Fruit fly (Drosophila melanogaster) whole organism, embryonic: ENCODE measurements around the gene CG10738.

Experiments used
- Bteb2 ChIP-seq: fragments of 200-800 bp; sonication (Bioruptor generic); optimal IDR thresholded peaks from 2 replicates; lab custom pipeline; 2016; ENCODE audit warnings: missing biosample characterization, missing genetic modification characterization
- CG1024 ChIP-seq: fragments of 200-800 bp; sonication (Bioruptor generic); IDR thresholded peaks from 2 replicates; pipeline ENCODE4 v1.3.6; 2022; ENCODE audit warnings: missing biosample characterization, missing genetic modification characterization
- CG11456 ChIP-seq: fragments of 200-800 bp; sonication (Bioruptor generic); IDR thresholded peaks from 3 replicates; pipeline ENCODE4 v1.3.6; 2022; ENCODE audit warnings: missing biosample characterization, missing genetic modification characterization
- CG11504 ChIP-seq: fragments of 200-800 bp; sonication (Bioruptor generic); optimal IDR thresholded peaks from 3 replicates; lab custom pipeline; 2019; ENCODE audit warnings: missing biosample characterization, mild to moderate bottlenecking, missing genetic modification characterization, moderate library complexity
- CG12391 ChIP-seq: fragments of 200-800 bp; sonication (Bioruptor generic); optimal IDR thresholded peaks from 3 replicates; lab custom pipeline; 2018; ENCODE audit warnings: missing biosample characterization, mild to moderate bottlenecking, missing genetic modification characterization, moderate library complexity
- CG12942 ChIP-seq: fragments of 200-800 bp; sonication (Bioruptor generic); optimal IDR thresholded peaks from 3 replicates; lab custom pipeline; 2016; ENCODE audit warnings: missing biosample characterization, missing genetic modification characterization
- CG14710 ChIP-seq: fragments of 200-800 bp; sonication (Bioruptor generic); optimal IDR thresholded peaks from 3 replicates; lab custom pipeline; 2019; ENCODE audit warnings: missing biosample characterization, mild to moderate bottlenecking, missing genetic modification characterization, moderate library complexity
- CG1647 ChIP-seq: fragments of 200-800 bp; sonication (Bioruptor generic); optimal IDR thresholded peaks from 3 replicates; lab custom pipeline; 2016; ENCODE audit warnings: missing biosample characterization, missing genetic modification characterization
- CG17361 ChIP-seq: fragments of 200-800 bp; sonication (Bioruptor generic); IDR thresholded peaks from 3 replicates; pipeline ENCODE4 v1.3.6; 2022; ENCODE audit warnings: missing biosample characterization, missing genetic modification characterization
- CG17829 ChIP-seq: fragments of 200-800 bp; optimal IDR thresholded peaks from 2 replicates; lab custom pipeline; 2019; ENCODE audit warnings: missing biosample characterization, mild to moderate bottlenecking, missing genetic modification characterization, moderate library complexity
- CG18764 ChIP-seq: fragments of 200-800 bp; sonication (Bioruptor generic); optimal IDR thresholded peaks from 3 replicates; lab custom pipeline; 2016; ENCODE audit warnings: missing biosample characterization, missing genetic modification characterization
- CG3163 ChIP-seq: fragments of 200-800 bp; sonication (Bioruptor generic); optimal IDR thresholded peaks from 3 replicates; lab custom pipeline; 2016; ENCODE audit warnings: missing biosample characterization, missing genetic modification characterization
- CG32532 ChIP-seq: fragments of 200-800 bp; sonication (Bioruptor generic); IDR thresholded peaks from 2 replicates; pipeline ENCODE4 v1.3.6; 2022; ENCODE audit warnings: missing biosample characterization, missing genetic modification characterization
- CG6654 ChIP-seq: fragments of 200-800 bp; sonication (Bioruptor generic); optimal IDR thresholded peaks from 2 replicates; lab custom pipeline; 2017; ENCODE audit warnings: missing biosample characterization, mild to moderate bottlenecking, missing genetic modification characterization
- CG6765 ChIP-seq: fragments of 200-800 bp; sonication (Bioruptor generic); optimal IDR thresholded peaks from 3 replicates; lab custom pipeline; 2017; ENCODE audit warnings: missing biosample characterization, mild to moderate bottlenecking, missing genetic modification characterization
- CG8388 ChIP-seq: fragments of 200-800 bp; sonication (Bioruptor generic); optimal IDR thresholded peaks from 2 replicates; lab custom pipeline; 2019; ENCODE audit warnings: missing biosample characterization, mild to moderate bottlenecking, missing genetic modification characterization, moderate library complexity
- CG8765 ChIP-seq: fragments of 200-800 bp; sonication (Bioruptor generic); IDR thresholded peaks from 2 replicates; pipeline ENCODE4 v1.3.6; 2022; ENCODE audit warnings: missing biosample characterization, missing genetic modification characterization
- CG9817 ChIP-seq: fragments of 200-800 bp; sonication (Bioruptor generic); optimal IDR thresholded peaks from 2 replicates; lab custom pipeline; 2018; ENCODE audit warnings: missing biosample characterization, mild to moderate bottlenecking, missing genetic modification characterization, moderate library complexity
- Camta ChIP-seq: fragments of 200-800 bp; sonication (Bioruptor generic); optimal IDR thresholded peaks from 2 replicates; lab custom pipeline; 2016; ENCODE audit warnings: missing biosample characterization, missing genetic modification characterization
- Chrac-16 ChIP-seq: fragments of 200-800 bp; sonication (Bioruptor generic); optimal IDR thresholded peaks from 3 replicates; lab custom pipeline; 2016; ENCODE audit warnings: missing biosample characterization, missing genetic modification characterization
- HLH3B ChIP-seq: fragments of 200-800 bp; sonication (Bioruptor generic); IDR thresholded peaks from 2 replicates; pipeline ENCODE4 v1.3.6; 2022; ENCODE audit warnings: missing biosample characterization, missing genetic modification characterization
- Hmr ChIP-seq: fragments of 200-800 bp; sonication (Bioruptor generic); optimal IDR thresholded peaks from 3 replicates; lab custom pipeline; 2017; ENCODE audit warnings: mild to moderate bottlenecking, missing biosample characterization, missing genetic modification reagents, missing genetic modification characterization
- Mad ChIP-seq: fragments of 200-800 bp; sonication (Bioruptor generic); optimal IDR thresholded peaks from 2 replicates; lab custom pipeline; 2016; ENCODE audit warnings: missing biosample characterization, missing genetic modification characterization
- Max ChIP-seq: fragments of 200-800 bp; sonication (Bioruptor generic); optimal IDR thresholded peaks from 2 replicates; lab custom pipeline; 2016; ENCODE audit warnings: missing biosample characterization, mild to moderate bottlenecking, missing genetic modification characterization
- Myb ChIP-seq: fragments of 200-800 bp; sonication (Bioruptor generic); optimal IDR thresholded peaks from 2 replicates; lab custom pipeline; 2016; ENCODE audit warnings: missing biosample characterization, missing genetic modification characterization
- Pdp1 ChIP-seq, 2 experiments: fragments of 200-800 bp; sonication (Bioruptor generic); optimal IDR thresholded peaks; 3 replicates each; lab custom pipeline; 2016; ENCODE audit warnings: missing biosample characterization in 2 of 2, missing genetic modification characterization in 2 of 2, mild to moderate bottlenecking in 1 of 2, moderate library complexity in 1 of 2
- Ravus ChIP-seq: fragments of 200-800 bp; sonication (Bioruptor generic); IDR thresholded peaks from 2 replicates; pipeline ENCODE4 v1.3.6; 2022; ENCODE audit warnings: missing biosample characterization, missing genetic modification characterization
- Spps ChIP-seq: fragments of 200-800 bp; sonication (Bioruptor generic); optimal IDR thresholded peaks from 2 replicates; lab custom pipeline; 2018; ENCODE audit warnings: missing biosample characterization, mild to moderate bottlenecking, missing genetic modification characterization
- al ChIP-seq: fragments of 200-800 bp; sonication (Bioruptor generic); IDR thresholded peaks from 2 replicates; pipeline ENCODE4 v1.3.6; 2022; ENCODE audit warnings: missing biosample characterization, missing genetic modification characterization
- aop ChIP-seq: fragments of 200-800 bp; sonication (Bioruptor generic); IDR thresholded peaks from 2 replicates; pipeline ENCODE4 v1.3.6; 2022; ENCODE audit warnings: missing biosample characterization, missing genetic modification characterization
- da ChIP-seq: fragments of 200-800 bp; sonication (Bioruptor generic); optimal IDR thresholded peaks from 2 replicates; lab custom pipeline; 2016; ENCODE audit warnings: missing biosample characterization, missing genetic modification characterization
- dati ChIP-seq: fragments of 200-800 bp; sonication (Bioruptor generic); IDR thresholded peaks from 2 replicates; pipeline ENCODE4 v1.3.6; 2022; ENCODE audit warnings: missing biosample characterization, missing genetic modification characterization
- dmrt11E ChIP-seq: fragments of 200-800 bp; sonication (Bioruptor generic); optimal IDR thresholded peaks from 3 replicates; lab custom pipeline; 2018; ENCODE audit warnings: missing biosample characterization, mild to moderate bottlenecking, missing genetic modification characterization, moderate library complexity
- esg ChIP-seq: fragments of 200-800 bp; sonication (Bioruptor generic); conservative IDR thresholded peaks from 2 replicates; pipeline ENCODE4 v1.3.6; 2022; ENCODE audit warnings: missing biosample characterization, missing genetic modification characterization
- fd102C ChIP-seq: fragments of 200-800 bp; sonication (Bioruptor generic); optimal IDR thresholded peaks from 2 replicates; lab custom pipeline; 2018; ENCODE audit warnings: missing biosample characterization, mild to moderate bottlenecking, missing genetic modification characterization, moderate library complexity
- h ChIP-seq: fragments of >200 bp; optimal IDR thresholded peaks from 2 replicates; lab custom pipeline; 2017
- klu ChIP-seq: fragments of 200-800 bp; sonication (Bioruptor generic); IDR thresholded peaks from 2 replicates; pipeline ENCODE4 v1.3.6; 2022; ENCODE audit warnings: missing biosample characterization, missing genetic modification characterization
- lab ChIP-seq: fragments of 200-800 bp; sonication (Bioruptor generic); optimal IDR thresholded peaks from 3 replicates; lab custom pipeline; 2017; ENCODE audit warnings: missing biosample characterization, missing genetic modification characterization, mild to moderate bottlenecking, moderate library complexity, missing genetic modification reagents
- lilli ChIP-seq: fragments of 200-800 bp; sonication (Bioruptor generic); optimal IDR thresholded peaks from 3 replicates; lab custom pipeline; 2016; ENCODE audit warnings: missing biosample characterization, missing genetic modification characterization
- lola ChIP-seq, 3 experiments: fragments of >200 bp in 2 of 3; fragments of 200-800 bp in 1 of 3; sonication (Bioruptor generic) in 1 of 3; optimal IDR thresholded peaks; 2 replicates each; lab custom pipeline; 2017 to 2019; ENCODE audit warnings: missing biosample characterization in 3 of 3, missing genetic modification characterization in 3 of 3, mild to moderate bottlenecking in 1 of 3, moderate library complexity in 1 of 3
- mam ChIP-seq: fragments of 200-800 bp; sonication (Bioruptor generic); optimal IDR thresholded peaks from 3 replicates; lab custom pipeline; 2016; ENCODE audit warnings: missing biosample characterization, missing genetic modification characterization
- mirr ChIP-seq: fragments of 200-800 bp; sonication (Bioruptor generic); optimal IDR thresholded peaks from 3 replicates; lab custom pipeline; 2018; ENCODE audit warnings: missing biosample characterization, mild to moderate bottlenecking, missing genetic modification characterization
- nerfin-2 ChIP-seq: fragments of 200-800 bp; sonication (Bioruptor generic); IDR thresholded peaks from 2 replicates; pipeline ENCODE4 v1.3.6; 2022; ENCODE audit warnings: missing biosample characterization, missing genetic modification characterization; ENCODE audit not compliant: partially characterized antibody
- nmo ChIP-seq: fragments of 200-800 bp; sonication (Bioruptor generic); optimal IDR thresholded peaks from 2 replicates; lab custom pipeline; 2018; ENCODE audit warnings: missing biosample characterization, mild to moderate bottlenecking, missing genetic modification characterization, moderate library complexity
- pnt ChIP-seq: fragments of 200-800 bp; sonication (Bioruptor generic); optimal IDR thresholded peaks from 3 replicates; lab custom pipeline; 2016; ENCODE audit warnings: missing biosample characterization, missing genetic modification characterization
- sd ChIP-seq: fragments of 200-800 bp; sonication (Bioruptor generic); optimal IDR thresholded peaks from 3 replicates; lab custom pipeline; 2018; ENCODE audit warnings: missing biosample characterization, mild to moderate bottlenecking, missing genetic modification characterization, moderate library complexity
- seq ChIP-seq: fragments of 200-800 bp; sonication (Bioruptor generic); IDR thresholded peaks from 2 replicates; pipeline ENCODE4 v1.3.6; 2022; ENCODE audit warnings: missing biosample characterization, missing genetic modification characterization
- sob ChIP-seq: fragments of 200-800 bp; sonication (Bioruptor generic); IDR thresholded peaks from 2 replicates; pipeline ENCODE4 v1.3.6; 2022; ENCODE audit warnings: missing biosample characterization, missing genetic modification characterization
- stwl ChIP-seq: fragments of 200-800 bp; sonication (Bioruptor generic); optimal IDR thresholded peaks from 3 replicates; lab custom pipeline; 2018; ENCODE audit warnings: missing biosample characterization, mild to moderate bottlenecking, missing genetic modification characterization, moderate library complexity
- tll ChIP-seq, 2 experiments: fragments of 200-800 bp in 1 of 2; fragments of >200 bp in 1 of 2; sonication (Bioruptor generic) in 1 of 2; optimal IDR thresholded peaks; 2 replicates each; lab custom pipeline; 2017 to 2019; ENCODE audit warnings: missing biosample characterization in 2 of 2, missing genetic modification characterization in 2 of 2, mild to moderate bottlenecking in 1 of 2, moderate library complexity in 1 of 2
- vvl ChIP-seq: fragments of 200-800 bp; sonication (Bioruptor generic); IDR thresholded peaks from 2 replicates; pipeline ENCODE4 v1.3.6; 2022; ENCODE audit warnings: missing biosample characterization, missing genetic modification characterization

CG10738 gene

DNA sequence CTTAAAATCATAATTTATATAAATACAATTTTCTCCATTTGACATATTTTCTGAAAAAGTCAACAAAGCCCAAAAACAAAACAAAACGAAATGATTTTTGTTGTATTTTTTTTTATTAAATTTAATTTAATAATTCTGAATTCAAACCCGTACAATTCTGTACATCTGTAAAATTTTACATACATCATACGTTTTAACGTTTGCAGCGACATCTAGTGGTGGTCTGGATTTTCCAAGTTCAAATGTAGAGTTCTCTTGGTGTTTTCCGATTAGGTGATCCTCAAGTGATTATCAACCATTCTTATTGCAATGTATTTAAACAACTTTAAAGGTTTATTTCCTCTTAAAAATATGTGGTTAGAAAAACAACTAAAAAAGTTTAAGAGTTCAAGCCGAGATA is 39.6 kb upstream of the CG10738 start (continued):
- peak; percentile 51 for TF ChIP-seq fd102C (GFP tag; lab: Kevin White, UChicago)
- no peak for TF ChIP-seq CG12942 (GFP tag; lab: Kevin White, UChicago)
- TF ChIP-seq tll (GFP tag; optimal IDR thresholded peaks at IDR 0.05; lab: Kevin White, UChicago), result no peak
- no peak for TF ChIP-seq mirr (GFP tag; lab: Kevin White, UChicago)
- no peak for TF ChIP-seq sob (GFP tag; lab: Robert Waterston, UW)
- no peak for TF ChIP-seq klu (GFP tag; lab: Robert Waterston, UW)
- peak; percentile 43 for TF ChIP-seq mam (GFP tag; lab: Kevin White, UChicago)
- no peak for TF ChIP-seq Max (GFP tag; lab: Kevin White, UChicago)
- TF ChIP-seq CG8765 (GFP tag; lab: Robert Waterston, UW), result no peak
- TF ChIP-seq CG32532 (GFP tag; lab: Robert Waterston, UW), result peak; percentile 59; the same call in 1 of the 2 replicates
- peak; percentile 27 for TF ChIP-seq Hmr (GFP tag; lab: Kevin White, UChicago)
- TF ChIP-seq Myb (GFP tag; lab: Kevin White, UChicago), result peak; percentile 2
- peak; percentile 42; the same call in 2 of the 3 replicates for TF ChIP-seq CG17361 (GFP tag; lab: Robert Waterston, UW)
- TF ChIP-seq h (lab: Kevin White, UChicago), result no peak
- peak; percentile 16 for TF ChIP-seq CG8388 (GFP tag; lab: Kevin White, UChicago)
- peak; percentile 16 for TF ChIP-seq CG12391 (tag; lab: Kevin White, UChicago)
- TF ChIP-seq esg (GFP tag; lab: Robert Waterston, UW), result no peak
- peak; percentile 83 for TF ChIP-seq CG11456
- peak; percentile 37 for TF ChIP-seq vvl
- TF ChIP-seq Chrac-16, result peak; percentile 66
- peak; percentile 44 for TF ChIP-seq CG11504 (tag; lab: Kevin White, UChicago)
- peak; percentile 14 for TF ChIP-seq Mad (GFP tag; lab: Kevin White, UChicago)
- peak; percentile 39 for TF ChIP-seq lilli
- no peak for TF ChIP-seq CG6765 (GFP tag; lab: Kevin White, UChicago)
- TF ChIP-seq lola (GFP tag; optimal IDR thresholded peaks at IDR 0.05; lab: Kevin White, UChicago), result peak in 1 of 3 experiments; percentile 2
- TF ChIP-seq CG18764 (GFP tag; lab: Kevin White, UChicago), result peak; percentile 15
- TF ChIP-seq dmrt11E (tag; lab: Kevin White, UChicago), result peak; percentile 19
- TF ChIP-seq pnt, result peak; percentile 29
- TF ChIP-seq seq (GFP tag; lab: Robert Waterston, UW), result no peak
- peak; percentile 48 for TF ChIP-seq CG9817
- no peak for TF ChIP-seq da
- TF ChIP-seq nerfin-2 (GFP tag; lab: Robert Waterston, UW), result no peak
- no peak for TF ChIP-seq lab
- no peak for TF ChIP-seq dati (GFP tag; lab: Robert Waterston, UW)
- TF ChIP-seq sd (tag; lab: Kevin White, UChicago), result no peak
- TF ChIP-seq Spps (tag; lab: Kevin White, UChicago), result no peak
- TF ChIP-seq HLH3B (GFP tag; lab: Robert Waterston, UW), result peak; percentile 13; the same call in 1 of the 2 replicates
- peak; percentile 25 for TF ChIP-seq CG14710 (tag; lab: Kevin White, UChicago)
- no peak for TF ChIP-seq Bteb2 (GFP tag; lab: Kevin White, UChicago)
- TF ChIP-seq Ravus, result no peak
- peak; percentile 33 to 47 for TF ChIP-seq Pdp1 (GFP tag; optimal IDR thresholded peaks at IDR 0.05; lab: Kevin White, UChicago)
- TF ChIP-seq CG1647 (GFP tag; lab: Kevin White, UChicago), result peak; percentile 20
- no peak for TF ChIP-seq CG6654
- TF ChIP-seq aop (GFP tag; lab: Robert Waterston, UW), result no peak
- TF ChIP-seq al (GFP tag; lab: Robert Waterston, UW), result no peak
- peak; percentile 73 for TF ChIP-seq CG17829 (tag; lab: Kevin White, UChicago)
- TF ChIP-seq Camta, result peak; percentile 21
- TF ChIP-seq CG1024, result no peak
- TF ChIP-seq nmo (GFP tag; lab: Kevin White, UChicago), result peak; percentile 58
- TF ChIP-seq stwl (tag; lab: Kevin White, UChicago), result peak; percentile 61
- TF ChIP-seq CG3163 (GFP tag; lab: Kevin White, UChicago), result peak; percentile 4
